Worm (Caenorhabditis elegans) whole organism, young adult: ENCODE results near the gene Y60A3A.21.

ENCODE experiments used
- B0019.2 ChIP-seq: fragments of 200-800 bp; sonication (Bioruptor generic); conservative IDR thresholded peaks from 2 replicates; pipeline ENCODE4 v1.3.6; 2022; ENCODE audit warnings: missing genetic modification reagents, missing genetic modification characterization, missing compliant biosample characterization
- F39B2.1 ChIP-seq: fragments of 200-800 bp; sonication (Bioruptor generic); IDR thresholded peaks from 2 replicates; pipeline ENCODE4 v1.3.6; 2022; ENCODE audit warnings: missing genetic modification reagents, missing genetic modification characterization, missing compliant biosample characterization
- F55B11.4 ChIP-seq: sonication (generic microtip); optimal IDR thresholded peaks from 2 replicates; lab custom pipeline; 2016; ENCODE audit warnings: missing compliant biosample characterization, missing genetic modification characterization, borderline replicate concordance; ENCODE audit not compliant: insufficient read depth
- Y53G8AR.9 ChIP-seq: fragments of 200-800 bp; sonication (Bioruptor generic); conservative IDR thresholded peaks from 2 replicates; pipeline ENCODE4 v1.3.6; 2022; ENCODE audit warnings: missing genetic modification reagents, missing genetic modification characterization, missing compliant biosample characterization
- Y95B8A.8 ChIP-seq: fragments of 200-800 bp; sonication (Bioruptor generic); IDR thresholded peaks from 2 replicates; pipeline ENCODE4 v1.3.6; 2022; ENCODE audit warnings: missing genetic modification reagents, missing genetic modification characterization, missing compliant biosample characterization
- hlh-26 ChIP-seq: fragments of 200-800 bp; sonication (Bioruptor generic); conservative IDR thresholded peaks from 2 replicates; pipeline ENCODE4 v1.3.6; 2022; ENCODE audit warnings: missing genetic modification reagents, missing genetic modification characterization, missing compliant biosample characterization
- madf-10 ChIP-seq: sonication (generic microtip); optimal IDR thresholded peaks from 2 replicates; lab custom pipeline; 2016; ENCODE audit warnings: mild to moderate bottlenecking, missing genetic modification characterization, missing compliant biosample characterization
- mxl-1 ChIP-seq: sonication (generic microtip); optimal IDR thresholded peaks from 2 replicates; lab custom pipeline; 2016; ENCODE audit warnings: missing genetic modification characterization, missing compliant biosample characterization
- unc-130 ChIP-seq: sonication (generic microtip); optimal IDR thresholded peaks from 2 replicates; lab custom pipeline; 2016; ENCODE audit warnings: missing genetic modification reagents, missing genetic modification characterization, missing compliant biosample characterization
- unc-62 ChIP-seq: fragments of 150-350 bp; optimal IDR thresholded peaks from 2 replicates; lab custom pipeline; 2014; ENCODE audit warnings: missing biosample characterization, missing genetic modification reagents, missing genetic modification characterization
- ztf-3 ChIP-seq: fragments of 200-800 bp; sonication (Bioruptor generic); optimal IDR thresholded peaks from 2 replicates; lab custom pipeline; 2018; ENCODE audit warnings: mild to moderate bottlenecking, missing genetic modification characterization, missing compliant biosample characterization

DNA sequence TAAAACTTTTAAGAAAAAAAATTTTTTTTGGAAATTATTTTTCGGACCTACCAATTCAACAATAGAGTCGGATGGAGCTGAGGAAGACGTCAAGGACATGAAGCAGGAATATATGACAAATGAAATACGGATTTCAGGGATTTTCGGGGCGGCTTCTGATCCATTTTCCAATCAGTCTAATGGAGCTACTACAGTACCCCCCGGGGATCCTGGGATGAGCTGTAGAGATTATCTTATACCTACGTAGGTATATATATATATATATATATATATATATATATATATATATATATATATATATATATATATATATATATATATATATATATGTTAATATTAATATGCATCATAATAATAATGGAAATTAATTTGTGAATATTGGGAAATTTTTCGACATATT lies 52.3 kb downstream of the Y60A3A.21 start, which contains the start of gene ttx-1:
- TF ChIP-seq Y95B8A.8 (GFP tag; lab: Robert Waterston, UW) (no peak), ztf-3 (GFP tag; lab: Kevin White, UChicago) (no peak), madf-10 (tag; lab: Kevin White, UChicago) (no peak), mxl-1 (no peak), unc-62 (no peak), F39B2.1 (GFP tag; lab: Robert Waterston, UW) (no peak), F55B11.4 (tag; lab: Kevin White, UChicago) (no peak), B0019.2 (GFP tag; lab: Robert Waterston, UW) (no peak), unc-130 (GFP tag; lab: Kevin White, UChicago) (no peak), hlh-26 (no peak), Y53G8AR.9 (GFP tag; lab: Robert Waterston, UW) (no peak)
